Worm (Caenorhabditis elegans): ENCODE results near the gene C03E10.3.

The C03E10.3 gene

ce11 chrV:11308915-11309314, 22.7 kb downstream of the C03E10.3 start (continued):
- TF ChIP-seq hlh-17 (GFP tag; optimal IDR thresholded peaks at IDR 0.05; ENCODE audit: borderline replicate concordance) (no peak), efl-3 (GFP tag; optimal IDR thresholded peaks at IDR 0.05) (no peak), C34B4.2 (tag; optimal IDR thresholded peaks at IDR 0.05) (no peak), egl-13 (tag; optimal IDR thresholded peaks at IDR 0.05) (no peak), nhr-77 (tag; optimal IDR thresholded peaks at IDR 0.05) (no peak), lin-15B (tag; optimal IDR thresholded peaks at IDR 0.05) (no peak), lin-35 (GFP tag; optimal IDR thresholded peaks at IDR 0.05) (no peak), blmp-1 (tag; optimal IDR thresholded peaks at IDR 0.05) (no peak), ztf-4 (tag; optimal IDR thresholded peaks at IDR 0.05) (no peak), mab-9 (GFP tag; IDR thresholded peaks at IDR 0.05) (no peak), pqm-1 (tag; optimal IDR thresholded peaks at IDR 0.05) (no peak), tbx-2 (tag; optimal IDR thresholded peaks at IDR 0.05) (peak; percentile 33), rnt-1 (tag; optimal IDR thresholded peaks at IDR 0.05) (peak; percentile 81), jun-1 (tag; optimal IDR thresholded peaks at IDR 0.05) (no peak), hlh-4 (tag; optimal IDR thresholded peaks at IDR 0.05) (no peak), ama-1 (optimal IDR thresholded peaks at IDR 0.05) (no peak), nhr-76 (tag; optimal IDR thresholded peaks at IDR 0.05) (no peak), aha-1 (tag; optimal IDR thresholded peaks at IDR 0.05) (no peak), dpl-1 (GFP tag; optimal IDR thresholded peaks at IDR 0.05) (no peak), lin-14 (GFP tag; optimal IDR thresholded peaks at IDR 0.05) (peak; percentile 93), C04F5.9 (tag; optimal IDR thresholded peaks at IDR 0.05) (no peak), snu-23 (GFP tag; optimal IDR thresholded peaks at IDR 0.05) (peak; percentile 36), aly-2 (tag; optimal IDR thresholded peaks at IDR 0.05) (no peak)

DNA sequence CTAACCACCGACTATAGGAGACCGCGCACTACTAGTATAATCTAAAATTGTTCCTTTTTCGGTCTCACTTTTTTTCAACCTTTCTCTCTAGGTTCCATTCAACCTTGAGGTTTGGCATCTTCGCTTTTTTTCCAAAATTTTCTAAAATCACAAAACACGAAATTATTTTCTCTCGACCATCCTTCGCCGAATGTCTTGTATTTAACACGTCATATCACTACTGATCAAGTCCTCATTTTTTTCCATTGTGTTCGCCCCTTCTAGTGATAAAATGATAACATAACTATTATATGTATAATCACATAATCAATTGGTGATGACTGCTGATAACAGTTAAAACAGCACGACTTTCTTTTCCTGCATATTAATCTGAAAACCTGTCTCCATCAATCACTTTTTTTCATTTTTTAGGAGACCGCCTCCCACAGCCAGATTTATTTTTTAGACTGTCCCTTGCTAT, 24.8 kb downstream of the C03E10.3 start, which contains the start of gene T03F7.7:
Gene T03F7.7, plus strand, starts transcription at position 410 of the 460 bp plus-strand sequence.
- TF ChIP-seq lin-14 (GFP tag; optimal IDR thresholded peaks at IDR 0.05) (peak; percentile 43), elt-2 (tag; optimal IDR thresholded peaks at IDR 0.05) (peak; percentile 78), blmp-1 (tag; optimal IDR thresholded peaks at IDR 0.05) (peak; percentile 44), nhr-85 (tag) (peak; percentile 71), lin-15B (tag; optimal IDR thresholded peaks at IDR 0.05) (no peak), efl-1 (optimal IDR thresholded peaks at IDR 0.05) (no peak), efl-1 (GFP tag; optimal IDR thresholded peaks at IDR 0.05 in 1 of 2) (peak in 1 of 2 experiments; percentile 75), ets-5 (GFP tag; IDR thresholded peaks at IDR 0.05) (no peak), nhr-90 (tag; optimal IDR thresholded peaks at IDR 0.05; ENCODE audit: poor library complexity) (peak; percentile 6), grh-1 (GFP tag; IDR thresholded peaks at IDR 0.05) (no peak), sptf-1 (tag; optimal IDR thresholded peaks at IDR 0.05) (no peak)

DNA sequence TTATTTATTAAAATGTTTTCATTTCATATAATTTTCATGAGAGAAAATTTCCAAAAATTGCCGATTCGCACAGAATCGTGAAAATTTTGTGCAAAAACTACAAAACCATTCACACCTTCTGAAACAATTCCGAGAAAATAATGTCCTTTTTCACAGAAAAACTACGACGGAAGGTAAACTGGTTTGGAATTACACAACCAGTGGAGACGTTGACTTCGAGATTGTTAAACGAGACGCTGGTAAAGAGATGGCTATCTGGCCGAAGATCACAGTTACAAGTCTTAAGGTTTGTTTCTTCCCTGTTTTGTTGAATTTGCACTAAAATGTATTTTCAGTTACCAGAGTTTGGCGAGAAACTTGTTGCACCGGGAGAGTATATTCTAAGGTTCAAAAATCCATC, 26.7 kb downstream of the C03E10.3 start:
- TF ChIP-seq lin-14 (GFP tag; optimal IDR thresholded peaks at IDR 0.05) (peak; percentile 16), sox-4 (tag; optimal IDR thresholded peaks at IDR 0.05) (no peak), grh-1 (GFP tag; IDR thresholded peaks at IDR 0.05) (peak; percentile 53; the same call in 1 of the 2 replicates), C34B4.2 (tag; optimal IDR thresholded peaks at IDR 0.05) (no peak), nhr-85 (tag) (peak; percentile 19)

DNA sequence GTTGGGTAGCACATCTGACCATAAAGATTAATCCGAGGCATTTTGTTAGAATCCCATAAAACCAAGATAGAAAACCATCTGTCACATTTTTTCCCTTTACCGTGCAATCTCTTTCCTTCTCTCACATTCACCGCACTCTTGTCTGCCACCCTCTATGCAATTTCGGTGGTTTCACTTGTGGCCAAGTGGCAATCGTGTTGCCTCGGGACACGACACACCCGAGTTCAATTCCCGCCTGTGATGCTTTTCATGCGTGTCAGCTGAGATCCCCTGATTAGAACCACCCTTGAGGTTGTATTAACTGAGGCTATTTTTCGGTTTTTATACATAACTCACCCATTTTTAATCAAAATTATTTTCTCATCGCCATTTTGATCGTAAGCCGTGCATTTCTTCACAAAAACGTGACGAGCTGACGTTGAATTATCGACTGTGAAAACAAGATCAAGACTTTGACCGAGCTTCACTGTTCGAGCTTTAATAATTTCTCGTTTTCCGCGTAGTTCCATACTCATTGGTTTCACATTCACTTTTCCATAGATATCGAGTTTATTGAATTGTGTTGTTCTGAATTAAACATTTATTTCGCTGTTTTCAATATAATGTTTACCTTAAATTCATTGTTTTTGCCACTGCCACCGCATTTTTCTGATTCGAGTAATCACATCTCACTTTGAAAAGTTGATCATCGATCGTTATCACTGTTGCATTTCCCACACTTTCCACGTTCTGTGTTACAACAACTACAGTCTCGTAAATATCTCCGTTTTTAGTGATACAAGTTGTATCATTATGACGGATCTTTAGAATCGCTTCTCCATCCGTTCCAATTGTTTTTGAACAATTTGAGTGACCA, 28.0 kb downstream of the C03E10.3 start:
- TF ChIP-seq C34B4.2 (tag; optimal IDR thresholded peaks at IDR 0.05): no peak
- peak; percentile 31 for TF ChIP-seq unc-86 (tag; optimal IDR thresholded peaks at IDR 0.05)
- no peak for TF ChIP-seq nhr-28 (tag; optimal IDR thresholded peaks at IDR 0.05)
- TF ChIP-seq ceh-8 (GFP tag; optimal IDR thresholded peaks at IDR 0.05): peak; percentile 45
- peak; percentile 59 for TF ChIP-seq lin-13 (GFP tag; optimal IDR thresholded peaks at IDR 0.05)
- TF ChIP-seq lin-39 (tag; optimal IDR thresholded peaks at IDR 0.05): peak; percentile 32
- TF ChIP-seq aly-2 (tag; optimal IDR thresholded peaks at IDR 0.05): peak; percentile 25
- TF ChIP-seq nhr-12 (tag; optimal IDR thresholded peaks at IDR 0.05): no peak
- TF ChIP-seq lsy-2 (tag; optimal IDR thresholded peaks at IDR 0.05): peak; percentile 62 to 81
- peak; percentile 42 to 82 for TF ChIP-seq lin-35 (GFP tag; optimal IDR thresholded peaks at IDR 0.05)
- TF ChIP-seq nhr-19 (GFP tag; conservative IDR thresholded peaks at IDR 0.05): peak; percentile 78
- peak in 1 of 2 experiments; percentile 85 for TF ChIP-seq mdl-1 (tag; optimal IDR thresholded peaks at IDR 0.05)
- peak; percentile 56 for TF ChIP-seq unc-130 (tag; optimal IDR thresholded peaks at IDR 0.05)
- TF ChIP-seq grh-1 (GFP tag; IDR thresholded peaks at IDR 0.05): peak; percentile 65
- TF ChIP-seq sptf-1 (tag; optimal IDR thresholded peaks at IDR 0.05): no peak
- peak; percentile 64 for TF ChIP-seq tbx-2 (tag; optimal IDR thresholded peaks at IDR 0.05)
- TF ChIP-seq dsc-1 (tag; optimal IDR thresholded peaks at IDR 0.05): peak; percentile 84
- peak; percentile 70 for TF ChIP-seq vab-15 (tag; optimal IDR thresholded peaks at IDR 0.05)
- TF ChIP-seq fkh-4 (tag; optimal IDR thresholded peaks at IDR 0.05; ENCODE audit: borderline replicate concordance): no peak
- TF ChIP-seq nhr-85 (tag): peak; percentile 81
- TF ChIP-seq hlh-17 (GFP tag; optimal IDR thresholded peaks at IDR 0.05; ENCODE audit: borderline replicate concordance): no peak
- TF ChIP-seq sox-4 (tag; optimal IDR thresholded peaks at IDR 0.05): peak; percentile 16
